Worm (Caenorhabditis elegans) whole organism, late embryonic: ENCODE data around the gene C54F6.20.

Experiments used
- K02D7.2 ChIP-seq: sonication (generic microtip); optimal IDR thresholded peaks from 2 replicates; lab custom pipeline; 2017; ENCODE audit warnings: mild to moderate bottlenecking, missing genetic modification characterization, missing compliant biosample characterization
- K09A11.1 ChIP-seq: sonication (generic microtip); optimal IDR thresholded peaks from 2 replicates; lab custom pipeline; 2017; ENCODE audit warnings: antibody characterized with exemption, mild to moderate bottlenecking, missing genetic modification characterization, missing compliant biosample characterization; ENCODE audit not compliant: insufficient read depth
- T23F11.4 ChIP-seq: fragments of 200-800 bp; sonication (Bioruptor generic); optimal IDR thresholded peaks from 2 replicates; lab custom pipeline; 2018; ENCODE audit warnings: mild to moderate bottlenecking, missing genetic modification characterization, missing compliant biosample characterization
- Y22D7AL.16 ChIP-seq: sonication (generic microtip); optimal IDR thresholded peaks from 2 replicates; lab custom pipeline; 2016; ENCODE audit warnings: missing genetic modification characterization, missing compliant biosample characterization
- ama-1 ChIP-seq: fragments of 150-350 bp; optimal IDR thresholded peaks from 2 replicates; lab custom pipeline; 2014
- ceh-14 ChIP-seq: sonication (generic microtip); optimal IDR thresholded peaks from 2 replicates; lab custom pipeline; 2016; ENCODE audit warnings: missing genotype, missing genetic modification characterization, missing compliant biosample characterization
- ceh-18 ChIP-seq: sonication (generic microtip); optimal IDR thresholded peaks from 2 replicates; lab custom pipeline; 2016; ENCODE audit warnings: missing genetic modification characterization, missing compliant biosample characterization
- ceh-19 ChIP-seq: fragments of 200-800 bp; sonication (Bioruptor generic); optimal IDR thresholded peaks from 2 replicates; lab custom pipeline; 2018; ENCODE audit warnings: mild to moderate bottlenecking, missing genetic modification characterization, missing compliant biosample characterization
- ceh-2 ChIP-seq: sonication (generic microtip); optimal IDR thresholded peaks from 2 replicates; lab custom pipeline; 2016; ENCODE audit warnings: missing genotype, missing genetic modification characterization, missing compliant biosample characterization
- ceh-22 ChIP-seq: sonication (generic microtip); optimal IDR thresholded peaks from 2 replicates; lab custom pipeline; 2017; ENCODE audit warnings: missing biosample characterization, missing genetic modification characterization
- ceh-30 ChIP-seq: fragments of 150-350 bp; optimal IDR thresholded peaks from 2 replicates; lab custom pipeline; 2014; ENCODE audit warnings: missing biosample characterization, missing genetic modification characterization
- ceh-31 ChIP-seq: sonication (generic microtip); optimal IDR thresholded peaks from 2 replicates; lab custom pipeline; 2016; ENCODE audit warnings: missing genetic modification characterization, missing compliant biosample characterization
- ceh-9 ChIP-seq: sonication (generic microtip); optimal IDR thresholded peaks from 2 replicates; lab custom pipeline; 2016; ENCODE audit warnings: mild to moderate bottlenecking, missing genetic modification characterization, inconsistent platforms, missing compliant biosample characterization
- che-1 ChIP-seq: sonication (generic microtip); optimal IDR thresholded peaks from 2 replicates; lab custom pipeline; 2016; ENCODE audit warnings: mild to moderate bottlenecking, missing genetic modification characterization, missing compliant biosample characterization
- dve-1 ChIP-seq: sonication (generic microtip); optimal IDR thresholded peaks from 2 replicates; lab custom pipeline; 2017; ENCODE audit warnings: antibody characterized with exemption, mild to moderate bottlenecking, missing genetic modification characterization, missing compliant biosample characterization
- fax-1 ChIP-seq: sonication (generic microtip); optimal IDR thresholded peaks from 2 replicates; lab custom pipeline; 2016; ENCODE audit warnings: missing genotype, missing genetic modification characterization, missing compliant biosample characterization
- fkh-10 ChIP-seq: fragments of 150-350 bp; optimal IDR thresholded peaks from 2 replicates; lab custom pipeline; 2014; ENCODE audit warnings: missing biosample characterization, missing genetic modification reagents, missing genetic modification characterization
- fkh-6 ChIP-seq: sonication (generic microtip); optimal IDR thresholded peaks from 2 replicates; lab custom pipeline; 2016; ENCODE audit warnings: missing genetic modification characterization, missing compliant biosample characterization
- hlh-13 ChIP-seq: fragments of 200-800 bp; sonication (Bioruptor generic); optimal IDR thresholded peaks from 2 replicates; lab custom pipeline; 2018; ENCODE audit warnings: mild to moderate bottlenecking, missing genetic modification characterization, missing compliant biosample characterization
- hlh-15 ChIP-seq: sonication (generic microtip); optimal IDR thresholded peaks from 2 replicates; lab custom pipeline; 2016; ENCODE audit warnings: missing genetic modification characterization, missing compliant biosample characterization
- hlh-30 ChIP-seq: sonication (generic microtip); optimal IDR thresholded peaks from 2 replicates; lab custom pipeline; 2017; ENCODE audit warnings: antibody characterized with exemption, missing genetic modification characterization, missing compliant biosample characterization; ENCODE audit not compliant: insufficient read depth
- lim-6 ChIP-seq: sonication (generic microtip); optimal IDR thresholded peaks from 2 replicates; lab custom pipeline; 2016; ENCODE audit warnings: missing genetic modification characterization, missing compliant biosample characterization
- lin-11 ChIP-seq: fragments of 200-800 bp; sonication (Bioruptor generic); optimal IDR thresholded peaks from 2 replicates; lab custom pipeline; 2018; ENCODE audit warnings: mild to moderate bottlenecking, missing genetic modification characterization, missing compliant biosample characterization
- madf-2 ChIP-seq: sonication (generic microtip); optimal IDR thresholded peaks from 2 replicates; lab custom pipeline; 2017; ENCODE audit warnings: missing genetic modification characterization, missing compliant biosample characterization
- mec-3 ChIP-seq: sonication (generic microtip); optimal IDR thresholded peaks from 2 replicates; lab custom pipeline; 2016; ENCODE audit warnings: borderline replicate concordance, missing genetic modification characterization, missing compliant biosample characterization
- nhr-11 ChIP-seq: fragments of 150-350 bp; optimal IDR thresholded peaks from 2 replicates; lab custom pipeline; 2014; ENCODE audit warnings: missing biosample characterization, missing genetic modification characterization
- npax-4 ChIP-seq: sonication (generic microtip); optimal IDR thresholded peaks from 2 replicates; lab custom pipeline; 2016; ENCODE audit warnings: missing genetic modification characterization, missing compliant biosample characterization
- odd-2 ChIP-seq: sonication (generic microtip); optimal IDR thresholded peaks from 2 replicates; lab custom pipeline; 2017; ENCODE audit warnings: antibody characterized with exemption, mild to moderate bottlenecking, missing genetic modification characterization, missing compliant biosample characterization
- pag-3 ChIP-seq: sonication (generic microtip); optimal IDR thresholded peaks from 2 replicates; lab custom pipeline; 2016; ENCODE audit warnings: missing compliant biosample characterization, missing genetic modification characterization, borderline replicate concordance
- pha-4 ChIP-seq: fragments of 150-350 bp; optimal IDR thresholded peaks from 2 replicates; lab custom pipeline; 2018; ENCODE audit warnings: missing biosample characterization, missing genetic modification reagents, missing genetic modification characterization
- pqm-1 ChIP-seq: sonication (generic microtip); optimal IDR thresholded peaks from 2 replicates; lab custom pipeline; 2016; ENCODE audit warnings: missing genetic modification characterization, missing compliant biosample characterization
- pros-1 ChIP-seq: fragments of 150-350 bp; optimal IDR thresholded peaks from 2 replicates; lab custom pipeline; 2014; ENCODE audit warnings: missing biosample characterization, missing genetic modification reagents, missing genetic modification characterization
- ref-2 ChIP-seq: sonication (generic microtip); optimal IDR thresholded peaks from 2 replicates; lab custom pipeline; 2016; ENCODE audit warnings: missing genetic modification characterization, missing compliant biosample characterization
- rnt-1 ChIP-seq: sonication (generic microtip); optimal IDR thresholded peaks from 2 replicates; lab custom pipeline; 2016; ENCODE audit warnings: missing genetic modification characterization, missing compliant biosample characterization
- sdc-2 ChIP-seq: sonication (generic microtip); optimal IDR thresholded peaks from 2 replicates; lab custom pipeline; 2016; ENCODE audit warnings: missing genotype, missing genetic modification characterization, missing compliant biosample characterization
- sox-2 ChIP-seq: fragments of 200-800 bp; sonication (Bioruptor generic); IDR thresholded peaks from 2 replicates; pipeline ENCODE4 v1.3.6; 2022; ENCODE audit warnings: missing genetic modification reagents, missing genetic modification characterization, missing compliant biosample characterization
- sox-4 ChIP-seq: sonication (generic microtip); optimal IDR thresholded peaks from 2 replicates; lab custom pipeline; 2017; ENCODE audit warnings: mild to moderate bottlenecking, missing genetic modification characterization, inconsistent platforms, missing compliant biosample characterization
- tbx-2 ChIP-seq: sonication (generic microtip); optimal IDR thresholded peaks from 2 replicates; lab custom pipeline; 2016; ENCODE audit warnings: missing genetic modification characterization, missing compliant biosample characterization
- tbx-7 ChIP-seq: sonication (generic microtip); optimal IDR thresholded peaks from 2 replicates; lab custom pipeline; 2016; ENCODE audit warnings: missing genotype, missing genetic modification characterization, missing compliant biosample characterization
- ttx-3 ChIP-seq: sonication (generic microtip); optimal IDR thresholded peaks from 2 replicates; lab custom pipeline; 2016; ENCODE audit warnings: missing genetic modification reagents, missing genetic modification characterization, missing compliant biosample characterization
- unc-86 ChIP-seq: sonication (generic microtip); optimal IDR thresholded peaks from 2 replicates; lab custom pipeline; 2016; ENCODE audit warnings: missing genetic modification characterization, missing compliant biosample characterization
- ztf-16 ChIP-seq: sonication (generic microtip); optimal IDR thresholded peaks from 2 replicates; lab custom pipeline; 2017; ENCODE audit warnings: missing genetic modification characterization, missing compliant biosample characterization

The C54F6.20 gene

ce11 chrV:7524447-7524846 is at the start of gene C54F6.20:
Gene C54F6.20 (plus strand): TSS chrV:7524747.
- TF ChIP-seq dve-1 = no peak
- no peak for TF ChIP-seq tbx-2 (tag; lab: Kevin White, UChicago)
- TF ChIP-seq sox-4 (tag; lab: Kevin White, UChicago) = no peak
- TF ChIP-seq rnt-1 (tag; lab: Kevin White, UChicago) = no peak
- TF ChIP-seq fkh-6 (tag; lab: Kevin White, UChicago) = no peak
- no peak for TF ChIP-seq nhr-11 (tag; lab: Kevin White, UChicago)
- no peak for TF ChIP-seq ceh-31 (tag; lab: Kevin White, UChicago)
- no peak for TF ChIP-seq ama-1 (lab: Kevin White, UChicago)
- TF ChIP-seq ceh-30 (tag; lab: Kevin White, UChicago) = no peak
- no peak for TF ChIP-seq ceh-18 (tag; lab: Kevin White, UChicago)
- no peak for TF ChIP-seq T23F11.4
- TF ChIP-seq unc-86 (tag; lab: Kevin White, UChicago) = no peak
- no peak for TF ChIP-seq npax-4 (tag; lab: Kevin White, UChicago)
- TF ChIP-seq tbx-7 (tag; lab: Kevin White, UChicago) = no peak

ce11 chrV:7476766-7477165 is 47.8 kb upstream of the C54F6.20 start, which contains the start of gene srh-125:
Gene srh-125 (minus strand): TSS chrV:7476866.
- no peak for TF ChIP-seq rnt-1 (tag; lab: Kevin White, UChicago)
- TF ChIP-seq sdc-2 (tag; lab: Kevin White, UChicago) = no peak
- TF ChIP-seq K02D7.2 (tag; lab: Kevin White, UChicago) = no peak
- no peak for TF ChIP-seq unc-86 (tag; lab: Kevin White, UChicago)
- no peak for TF ChIP-seq odd-2 (tag; lab: Kevin White, UChicago)

ce11 chrV:7478404-7478803 is 46.1 kb upstream of the C54F6.20 start, which contains the start of gene str-190:
Gene str-190 (minus strand): TSS chrV:7478504.
- TF ChIP-seq ceh-2 (tag; lab: Kevin White, UChicago) (no peak), madf-2 (tag; lab: Kevin White, UChicago) (no peak), ceh-9 (tag; lab: Kevin White, UChicago) (no peak), K02D7.2 (tag; lab: Kevin White, UChicago) (no peak), pqm-1 (tag; lab: Kevin White, UChicago) (no peak), fax-1 (tag; lab: Kevin White, UChicago) (no peak), mec-3 (tag; lab: Kevin White, UChicago) (no peak)

- TF ChIP-seq ceh-14 (tag; lab: Kevin White, UChicago) = no peak
- TF ChIP-seq ceh-9 (tag; lab: Kevin White, UChicago) = no peak
- TF ChIP-seq, all 69 proteins: peak for 0
Measured at ce11 chrV:7480949-7481348, 43.6 kb upstream of the C54F6.20 start, which contains the start of gene C18B10.6. Gene C18B10.6 (minus strand): TSS chrV:7481049.

- TF ChIP-seq lim-6 (tag; lab: Kevin White, UChicago) = no peak
- TF ChIP-seq ceh-9 (tag; lab: Kevin White, UChicago) = no peak
- TF ChIP-seq dve-1 = no peak
- TF ChIP-seq pag-3 (tag; lab: Kevin White, UChicago) = no peak
- TF ChIP-seq hlh-13 (GFP tag; lab: Kevin White, UChicago) = no peak
- TF ChIP-seq ztf-16 (tag; lab: Kevin White, UChicago) = no peak
- no peak for TF ChIP-seq ttx-3 (tag; lab: Kevin White, UChicago)
- no peak for TF ChIP-seq pros-1 (tag; lab: Kevin White, UChicago)
- TF ChIP-seq Y22D7AL.16 (tag; lab: Kevin White, UChicago) = no peak
- TF ChIP-seq fkh-10 (GFP tag; lab: Kevin White, UChicago) = no peak
Measured at ce11 chrV:7485000-7485399, 39.5 kb upstream of the C54F6.20 start, which contains the start of gene srbc-8. Gene srbc-8 (minus strand): TSS chrV:7485100.

ce11 chrV:7487518-7487917 is 37.0 kb upstream of the C54F6.20 start, which contains the start of gene srbc-7:
Gene srbc-7 (minus strand): TSS chrV:7487618.
- TF ChIP-seq ceh-14 (tag; lab: Kevin White, UChicago) (no peak), ceh-19 (GFP tag; lab: Kevin White, UChicago) (no peak), che-1 (tag; lab: Kevin White, UChicago) (no peak), hlh-15 (tag; lab: Kevin White, UChicago) (no peak), K09A11.1 (no peak), ceh-22 (no peak), ref-2 (tag; lab: Kevin White, UChicago) (no peak), pqm-1 (tag; lab: Kevin White, UChicago) (no peak), ceh-18 (tag; lab: Kevin White, UChicago) (no peak), pha-4 (tag; lab: Kevin White, UChicago) (no peak), fkh-10 (GFP tag; lab: Kevin White, UChicago) (no peak), hlh-30 (tag; lab: Kevin White, UChicago) (no peak), lin-11 (tag; lab: Kevin White, UChicago) (no peak), madf-2 (tag; lab: Kevin White, UChicago) (no peak), ceh-31 (tag; lab: Kevin White, UChicago) (no peak), fkh-6 (tag; lab: Kevin White, UChicago) (no peak), sox-2 (no peak)
